Worm (Caenorhabditis elegans) whole organism, dauer: Measurements from ENCODE around the gene F18C5.9.

ENCODE experiments used
- unc-62 ChIP-seq: sonication (generic microtip); optimal IDR thresholded peaks from 2 replicates; lab custom pipeline; 2017; ENCODE audit warnings: missing biosample characterization, missing genetic modification reagents, missing genetic modification characterization

The F18C5.9 gene

DNA sequence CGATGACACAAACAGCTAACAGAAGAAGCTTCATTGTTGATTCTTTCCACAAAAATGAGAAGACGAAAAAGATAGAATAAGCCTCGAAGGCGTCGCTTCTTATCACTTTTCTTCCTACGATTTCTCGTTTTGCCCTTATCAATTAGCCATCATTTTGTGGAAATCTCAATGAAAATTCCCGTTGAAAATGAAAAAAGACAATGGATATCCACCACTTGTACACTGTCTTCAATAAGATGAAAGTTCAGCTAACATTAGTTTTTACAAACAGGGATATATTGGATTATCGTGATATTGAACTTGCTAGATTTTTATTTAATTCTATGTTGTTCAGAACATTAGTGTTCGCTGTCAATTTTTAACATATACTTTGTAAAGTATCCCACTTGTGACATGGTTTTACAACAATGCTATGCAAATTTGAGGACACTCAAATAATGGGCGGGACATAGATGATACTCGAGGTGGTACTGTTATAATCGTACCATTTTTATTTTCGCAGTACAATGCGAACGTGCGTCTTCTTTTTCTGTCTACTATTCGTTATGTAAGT is at the start of gene F18C5.9, which contains the start of gene F18C5.5:
F18C5.9 (plus strand) TSS at position 503 of the 553 bp plus-strand sequence.
F18C5.5 (minus strand) TSS at position 101 of the 553 bp plus-strand sequence.
- TF ChIP-seq unc-62 (GFP tag; lab: Kevin White, UChicago): no peak

DNA sequence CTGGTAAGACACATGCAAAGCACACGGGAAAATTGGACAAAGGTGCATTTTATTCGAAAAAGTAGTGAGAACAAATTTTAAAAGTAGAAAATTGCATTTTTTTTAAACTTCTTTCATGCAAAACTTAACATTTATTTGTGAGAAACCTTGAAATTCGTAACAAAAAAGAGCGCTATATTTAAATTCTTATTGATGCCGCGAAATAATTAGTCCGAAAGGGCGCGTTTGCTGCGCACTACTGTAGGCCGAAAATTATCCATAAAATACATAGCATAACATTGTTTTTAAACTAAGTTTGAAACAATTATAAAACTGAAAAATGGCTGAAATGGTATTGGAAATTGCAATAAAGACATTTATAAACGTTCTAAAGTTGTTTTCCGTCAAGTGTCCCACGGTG is 47.2 kb upstream of the F18C5.9 start:
- no peak for TF ChIP-seq unc-62 (GFP tag; lab: Kevin White, UChicago)

DNA sequence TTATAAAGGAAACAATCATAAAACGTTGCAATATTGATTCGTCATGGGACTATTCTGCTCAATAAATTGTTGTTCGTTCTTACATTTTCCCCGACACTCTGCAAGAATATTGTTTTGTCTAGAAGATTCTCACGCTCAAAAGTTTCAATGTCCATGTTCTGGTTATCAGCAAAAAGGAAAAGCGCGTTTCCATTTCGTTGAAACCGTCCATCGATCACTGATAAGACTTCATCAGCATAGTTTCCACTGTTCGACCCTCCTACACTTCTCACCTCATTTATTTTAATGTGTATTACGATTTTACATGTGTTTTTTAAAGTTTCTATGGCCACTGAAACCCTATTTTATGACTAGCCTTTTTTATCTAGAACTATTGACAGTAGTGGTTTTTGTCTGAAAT is 46.8 kb upstream of the F18C5.9 start:
- no peak for TF ChIP-seq unc-62 (GFP tag; lab: Kevin White, UChicago)

DNA sequence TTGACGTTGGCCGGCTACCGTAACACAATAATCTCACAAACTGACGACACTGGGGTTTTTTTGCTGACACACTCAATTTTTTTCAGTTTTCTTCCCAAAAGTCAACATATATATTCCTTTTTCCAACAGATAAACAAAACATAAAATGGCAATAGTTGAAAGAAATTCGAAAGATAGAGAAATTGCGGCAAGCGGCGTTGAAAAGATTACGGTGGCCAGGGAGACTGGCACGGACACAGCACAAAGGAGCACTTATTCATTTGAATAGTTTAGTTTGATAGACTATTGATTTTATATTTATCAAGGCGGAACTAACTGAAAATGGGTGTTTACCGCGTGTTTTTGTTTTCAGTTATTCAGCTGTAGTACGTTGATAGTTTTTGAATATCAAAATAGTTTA is 45.6 kb upstream of the F18C5.9 start, which contains the start of gene toe-2:
toe-2 (minus strand) TSS at position 70 of the 400 bp plus-strand sequence.
- no peak for TF ChIP-seq unc-62 (GFP tag; lab: Kevin White, UChicago)

DNA sequence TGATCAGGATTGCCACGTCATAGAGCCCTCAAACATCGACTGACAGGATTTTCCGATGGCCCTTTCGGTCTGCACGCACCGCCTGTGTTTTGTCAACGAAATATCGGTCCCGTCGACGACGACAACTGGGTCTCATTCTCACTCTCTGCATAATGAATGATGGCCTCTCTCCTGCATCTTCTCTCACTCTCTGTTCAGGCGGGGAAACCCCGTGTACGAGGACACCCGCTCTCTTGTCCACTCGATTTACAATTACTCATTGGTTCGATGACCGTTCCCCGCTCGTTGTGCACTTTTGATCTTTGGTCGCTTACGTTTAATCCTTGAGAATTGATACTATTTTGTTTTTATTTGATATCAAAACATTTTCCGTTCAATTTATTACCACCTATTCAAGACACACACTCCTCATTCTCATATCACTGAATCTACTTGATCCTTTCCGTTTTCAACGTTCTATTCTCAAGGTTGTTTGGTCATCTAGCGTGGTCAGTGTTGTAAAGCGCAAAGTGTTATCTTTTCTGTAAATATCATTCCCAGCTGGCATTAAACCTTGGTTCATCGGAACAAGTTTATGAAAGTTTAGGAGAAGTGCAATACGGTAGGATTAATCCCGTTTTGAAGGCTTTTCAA is 44.2 kb upstream of the F18C5.9 start:
- no peak for TF ChIP-seq unc-62 (GFP tag; lab: Kevin White, UChicago)

DNA sequence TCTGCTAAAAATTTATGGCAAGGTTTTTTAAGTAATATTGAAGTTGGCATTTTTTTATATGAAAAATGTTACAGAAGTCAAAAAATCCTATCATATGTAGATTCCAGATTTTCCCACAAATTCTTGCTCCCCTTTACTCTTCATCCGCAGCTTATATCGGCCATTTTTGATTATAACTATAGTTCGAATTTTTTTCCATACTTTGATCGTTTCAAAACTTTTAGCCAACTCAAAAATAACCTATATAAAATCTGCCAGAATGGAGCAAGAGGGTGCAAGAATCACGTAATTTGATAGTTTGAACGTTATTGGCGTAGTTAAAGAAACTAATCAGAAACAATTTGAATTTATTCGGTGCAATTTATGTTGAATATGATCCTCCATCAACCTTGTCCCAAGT is 43.0 kb upstream of the F18C5.9 start:
- TF ChIP-seq unc-62 (GFP tag; lab: Kevin White, UChicago): no peak

DNA sequence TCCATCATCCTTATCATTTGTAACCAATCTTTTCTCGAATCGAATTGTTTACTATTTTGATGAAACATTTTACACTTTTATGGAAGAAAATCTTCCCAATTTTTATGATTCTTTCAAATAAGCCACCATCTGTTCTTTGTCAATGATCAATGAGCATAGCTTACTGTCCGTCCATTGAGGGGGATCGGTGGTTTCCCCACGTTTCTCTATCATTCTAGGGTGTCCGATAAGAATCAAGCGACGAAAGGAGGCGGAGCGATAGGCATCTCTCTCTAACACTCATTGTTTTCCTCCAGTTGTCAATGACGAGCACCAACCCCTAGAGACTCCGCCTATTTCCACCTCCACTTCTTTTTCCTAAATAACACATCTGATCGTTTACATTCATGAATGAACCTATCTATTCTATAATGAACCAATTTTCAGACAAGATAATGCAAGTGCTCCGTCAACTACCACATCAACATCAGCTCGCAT is 42.4 kb upstream of the F18C5.9 start, which contains the start of gene C56E6.2:
C56E6.2 (plus strand) TSS at position 427 of the 477 bp plus-strand sequence.
- TF ChIP-seq unc-62 (GFP tag; lab: Kevin White, UChicago): no peak

DNA sequence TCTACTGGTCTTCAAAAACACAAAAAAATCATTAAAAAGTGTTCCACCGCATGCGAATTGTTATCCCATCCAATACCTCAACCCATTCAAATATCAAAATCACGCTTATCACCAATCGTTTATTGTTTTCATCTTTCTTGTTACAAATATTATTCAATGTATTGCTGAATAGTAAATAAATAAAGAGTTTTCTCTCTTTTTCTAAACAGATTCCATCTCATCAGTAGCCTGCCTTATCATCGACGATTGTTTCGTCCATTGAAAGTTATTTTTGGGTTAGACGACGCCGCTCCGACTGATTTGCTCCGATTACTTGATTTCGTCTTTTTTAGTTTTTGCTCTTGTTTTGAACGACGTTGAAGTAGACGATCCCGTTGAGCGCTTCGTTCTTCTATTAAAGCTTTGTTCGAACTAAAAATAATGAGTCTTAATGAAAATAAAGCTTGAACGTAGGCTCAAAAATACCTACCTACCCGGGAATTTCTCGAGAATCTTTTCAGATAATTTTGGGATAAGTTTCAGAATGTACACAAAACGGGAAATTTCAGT is 40.7 kb upstream of the F18C5.9 start:
- TF ChIP-seq unc-62 (GFP tag; lab: Kevin White, UChicago): no peak

DNA sequence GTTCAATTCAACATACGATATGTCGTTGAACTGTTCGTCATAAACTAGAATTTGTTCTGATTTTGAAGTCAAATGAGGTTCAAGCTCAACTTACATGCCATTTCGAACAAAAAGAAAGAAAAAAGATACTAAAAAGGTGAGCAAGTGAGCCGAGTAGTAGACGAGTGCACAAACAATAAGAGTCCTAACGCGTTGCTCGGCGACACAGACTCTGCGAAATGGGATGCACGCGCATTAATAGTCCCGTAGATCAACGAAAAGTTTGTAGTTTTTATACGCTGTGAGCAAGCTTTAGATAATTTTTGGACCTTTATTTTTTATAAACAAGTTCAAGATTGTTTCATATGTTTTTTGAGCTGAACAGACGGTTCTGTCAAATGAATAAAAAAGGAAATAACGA is 38.3 kb upstream of the F18C5.9 start, which contains the start of gene C56E6.4:
C56E6.4 (minus strand) TSS at position 101 of the 400 bp plus-strand sequence.
- TF ChIP-seq unc-62 (GFP tag; lab: Kevin White, UChicago): no peak

DNA sequence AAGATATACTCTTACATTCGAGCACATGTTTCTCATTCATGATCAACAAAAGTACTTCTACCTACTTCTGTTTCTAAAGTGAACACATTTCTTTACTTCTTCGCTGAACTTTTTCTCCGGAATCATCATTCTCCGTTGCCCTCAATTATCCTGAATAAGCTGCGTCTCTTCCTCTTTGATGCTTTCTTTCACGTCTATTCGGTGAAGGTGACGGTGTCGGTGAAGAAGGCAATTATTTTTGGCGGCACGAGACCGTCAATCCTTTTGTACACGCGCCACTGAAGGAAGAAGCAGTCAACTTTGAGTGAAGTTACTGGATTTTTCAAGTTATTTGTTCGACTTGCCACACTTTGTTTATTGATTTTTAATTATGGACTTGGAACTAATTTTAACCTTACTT is 35.4 kb upstream of the F18C5.9 start, which contains the start of gene abch-1:
abch-1 (minus strand) TSS at position 101 of the 400 bp plus-strand sequence.
- no peak for TF ChIP-seq unc-62 (GFP tag; lab: Kevin White, UChicago)

DNA sequence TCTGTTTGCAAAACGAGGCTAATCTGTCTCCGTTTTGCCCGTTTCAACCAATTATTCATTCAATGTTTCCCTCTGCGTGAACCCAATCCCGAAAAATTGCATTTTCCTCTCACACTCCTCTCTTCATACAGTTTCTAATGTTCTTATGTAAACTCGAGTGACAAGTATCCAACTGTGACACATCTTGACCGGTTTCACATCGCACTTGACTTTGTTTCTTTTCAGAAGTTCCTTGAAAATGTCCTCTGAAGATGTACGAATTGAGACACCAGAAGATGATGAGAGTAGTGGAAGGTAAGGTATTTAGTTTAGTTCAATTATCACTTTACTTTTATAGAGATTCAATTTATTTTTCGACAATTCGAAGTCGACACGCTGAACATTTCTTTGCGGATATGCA is 35.0 kb upstream of the F18C5.9 start, which contains the start of gene abcx-1:
abcx-1 (plus strand) TSS at position 224 of the 400 bp plus-strand sequence.
- no peak for TF ChIP-seq unc-62 (GFP tag; lab: Kevin White, UChicago)

DNA sequence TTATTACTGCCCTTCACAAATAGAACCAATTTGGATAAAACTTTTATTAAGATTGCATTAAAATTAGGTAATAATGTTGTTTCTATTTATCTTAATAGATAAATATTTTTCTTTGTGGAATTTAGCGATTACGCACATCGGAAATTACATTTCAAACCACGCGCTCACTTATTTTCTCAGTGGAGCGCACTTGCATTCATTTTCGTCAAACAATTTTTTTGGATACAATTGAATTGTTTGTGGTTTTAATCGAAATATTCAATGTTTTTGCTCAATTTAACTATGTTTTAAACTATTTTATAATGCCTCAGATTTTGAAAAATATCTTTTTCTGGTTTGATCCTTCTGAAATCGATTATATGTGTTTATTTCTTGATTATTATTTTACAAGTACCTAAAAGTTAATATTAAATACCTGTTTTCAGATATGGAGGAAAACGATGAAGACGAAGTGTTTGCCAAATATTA is 30.9 kb upstream of the F18C5.9 start, which contains the start of gene utp-20:
utp-20 (plus strand) TSS at position 418 of the 468 bp plus-strand sequence.
- no peak for TF ChIP-seq unc-62 (GFP tag; lab: Kevin White, UChicago)

DNA sequence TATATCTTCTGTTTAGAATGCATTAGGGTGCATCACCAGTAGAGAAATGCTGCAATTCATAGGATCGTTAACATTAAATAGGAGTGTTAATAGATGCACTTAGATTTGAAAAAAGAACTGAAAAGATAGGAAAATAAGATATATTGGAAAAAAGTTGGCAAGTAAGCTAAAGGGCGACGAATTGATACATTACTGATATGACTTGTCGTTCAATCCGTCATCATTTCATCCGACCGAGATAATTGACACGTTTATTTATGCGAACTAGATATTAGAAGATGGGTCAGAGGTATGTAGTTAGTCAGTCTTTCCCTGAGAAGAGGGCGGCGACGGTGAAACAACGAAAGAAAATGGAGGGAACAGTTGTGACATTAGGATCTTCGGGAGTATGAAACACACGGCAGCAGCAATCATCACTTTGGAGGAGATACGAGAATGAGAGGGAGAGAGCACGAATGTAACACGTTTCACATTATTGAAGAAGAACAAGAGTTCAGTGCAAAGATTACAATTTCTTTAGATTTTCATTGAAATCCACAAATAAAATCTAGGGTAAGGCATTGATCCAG is 22.0 kb upstream of the F18C5.9 start, which contains the start of gene lron-15:
lron-15 (minus strand) TSS at position 51 of the 569 bp plus-strand sequence.
- TF ChIP-seq unc-62 (GFP tag; lab: Kevin White, UChicago): no peak

DNA sequence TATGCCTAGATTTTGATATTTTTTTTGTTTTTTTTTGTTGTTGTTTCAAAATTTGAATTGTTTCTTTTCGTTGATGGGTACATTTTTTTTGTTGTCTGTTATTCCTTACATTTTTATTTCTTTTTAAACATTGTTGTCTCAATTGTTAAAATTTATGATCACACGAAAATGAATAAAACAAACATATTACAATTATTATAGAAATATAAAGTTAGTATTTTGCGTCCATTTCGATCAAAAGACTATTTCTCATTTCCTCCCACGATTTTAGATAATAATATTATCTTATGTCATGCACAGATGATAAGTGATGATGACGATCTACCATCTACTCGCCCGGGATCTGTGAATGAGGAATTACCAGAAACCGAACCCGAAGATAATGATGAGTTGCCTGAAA is 12.3 kb upstream of the F18C5.9 start, which contains the start of gene wrn-1:
wrn-1 (plus strand) TSS at position 301 of the 400 bp plus-strand sequence.
- no peak for TF ChIP-seq unc-62 (GFP tag; lab: Kevin White, UChicago)

DNA sequence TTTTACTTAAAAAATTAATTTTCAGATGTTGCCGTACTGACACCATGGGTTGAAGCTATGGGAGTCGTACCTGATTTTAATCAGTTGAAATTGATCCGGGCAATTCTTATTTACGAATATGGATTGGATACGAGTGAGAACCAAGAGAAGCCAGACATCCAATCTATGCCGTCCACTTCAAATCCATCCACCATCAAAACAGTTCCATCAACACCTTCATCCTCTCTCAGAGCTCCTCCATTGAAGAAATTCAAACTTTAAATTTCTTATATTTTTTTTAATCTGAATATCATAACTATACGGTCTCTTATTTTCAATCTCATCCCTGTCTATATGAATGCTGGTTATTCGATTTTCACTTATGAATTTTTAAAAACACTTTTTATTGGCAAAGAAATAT is 8.0 kb upstream of the F18C5.9 start:
- no peak for TF ChIP-seq unc-62 (GFP tag; lab: Kevin White, UChicago)
